Fruit fly (Drosophila melanogaster): ENCODE data around the gene CG1503.
A peak's percentile ranks its signal among the peaks of the same experiment; 100 is the strongest.

The CG1503 gene

DNA sequence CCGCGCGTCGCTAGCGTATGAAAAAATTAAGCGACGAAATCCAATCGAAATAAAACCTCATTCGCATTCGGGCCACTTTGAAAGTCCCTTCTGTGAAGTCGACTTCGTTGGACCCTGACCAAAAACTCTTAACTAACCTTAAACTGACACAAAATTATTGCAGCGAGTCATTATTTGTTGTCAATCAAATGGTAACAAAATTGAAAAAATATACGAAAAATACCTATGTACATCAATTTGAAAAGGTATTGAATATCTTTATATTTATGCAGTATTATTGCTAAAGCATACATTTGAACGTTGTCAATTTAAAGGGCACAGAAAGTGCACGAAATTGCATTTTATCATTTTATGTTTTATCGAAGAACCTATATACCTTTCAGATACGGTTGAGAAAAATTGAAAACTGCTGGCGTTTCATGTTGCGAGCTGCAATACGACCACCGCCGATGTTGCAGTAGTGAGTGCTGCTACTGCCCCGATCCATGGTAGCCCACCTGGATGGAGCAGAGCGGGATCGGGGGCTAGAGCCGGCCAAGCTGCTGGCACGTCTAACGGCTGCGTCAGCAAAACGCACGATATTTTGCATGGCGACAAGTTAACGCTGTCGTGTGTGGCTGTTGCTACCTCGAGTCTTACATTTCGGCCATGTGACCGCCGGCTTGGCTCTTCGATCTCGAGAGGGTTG is 32.4 kb downstream of the CG1503 start:
- no peak for TF ChIP-seq dm (GFP tag; optimal IDR thresholded peaks at IDR 0.05)
- TF ChIP-seq CG6654 (GFP tag; optimal IDR thresholded peaks at IDR 0.05): no peak
- TF ChIP-seq Dp (GFP tag; optimal IDR thresholded peaks at IDR 0.05): no peak
- peak; percentile 12; the same call in 1 of the 2 replicates for TF ChIP-seq Drgx (GFP tag; IDR thresholded peaks at IDR 0.05)
- no peak for TF ChIP-seq CG30020 (tag; optimal IDR thresholded peaks at IDR 0.05)
- no peak for TF ChIP-seq phol (tag; optimal IDR thresholded peaks at IDR 0.05)
- TF ChIP-seq CG6854 (GFP tag; optimal IDR thresholded peaks at IDR 0.05): no peak
- TF ChIP-seq tx (GFP tag; optimal IDR thresholded peaks at IDR 0.05): no peak
- TF ChIP-seq CG1603 (tag; optimal IDR thresholded peaks at IDR 0.05): no peak
- TF ChIP-seq aop (GFP tag; IDR thresholded peaks at IDR 0.05): no peak
- TF ChIP-seq repo (GFP tag; optimal IDR thresholded peaks at IDR 0.05): no peak
- peak in 1 of 2 experiments; percentile 2 for TF ChIP-seq bsh (GFP tag; optimal IDR thresholded peaks at IDR 0.05)
- no peak for TF ChIP-seq lola (GFP tag; optimal IDR thresholded peaks at IDR 0.05)

DNA sequence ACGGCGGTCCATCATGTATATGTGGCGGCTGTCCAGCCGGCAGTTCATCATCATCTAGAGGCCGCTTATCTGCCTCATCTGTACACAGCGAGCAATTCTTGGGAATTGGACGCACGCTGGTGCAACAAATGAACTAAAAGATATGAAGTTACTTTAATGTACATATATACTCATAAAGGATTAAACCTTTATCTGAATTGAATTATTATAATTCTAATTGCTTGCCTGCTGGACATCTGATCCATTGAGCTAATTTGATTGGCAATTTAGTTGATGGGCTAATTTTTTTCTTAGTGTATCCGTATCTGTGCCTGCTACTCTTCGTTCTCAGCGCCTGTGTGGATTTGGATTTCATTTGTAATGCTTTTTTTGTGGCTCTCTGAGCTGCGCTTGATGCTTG is 33.2 kb downstream of the CG1503 start:
- TF ChIP-seq sens (GFP tag) (peak; percentile 49), pum (GFP tag; optimal IDR thresholded peaks at IDR 0.05) (no peak), PHDP (tag; optimal IDR thresholded peaks at IDR 0.05) (peak; percentile 3), CG4424 (GFP tag; optimal IDR thresholded peaks at IDR 0.05) (no peak), lbe (GFP tag; optimal IDR thresholded peaks at IDR 0.05) (peak; percentile 72), chinmo (GFP tag; IDR thresholded peaks at IDR 0.05; ENCODE audit: partially characterized antibody) (no peak), CG14050 (GFP tag; IDR thresholded peaks at IDR 0.05) (no peak), nerfin-1 (tag; optimal IDR thresholded peaks at IDR 0.05) (no peak), ttk (GFP tag; IDR thresholded peaks at IDR 0.05) (no peak), CG11504 (tag; optimal IDR thresholded peaks at IDR 0.05) (peak; percentile 37), CG12942 (GFP tag; optimal IDR thresholded peaks at IDR 0.05) (no peak), lmd (GFP tag; IDR thresholded peaks at IDR 0.05) (0 out of 2 replicates have a peak, but pooled peaks have one; percentile 23), Blimp-1 (GFP tag; optimal IDR thresholded peaks at IDR 0.05) (peak; percentile 9), CG6854 (GFP tag; optimal IDR thresholded peaks at IDR 0.05) (no peak), CG8359 (GFP tag; optimal IDR thresholded peaks at IDR 0.05; ENCODE audit: borderline replicate concordance) (no peak), Gsc (GFP tag; IDR thresholded peaks at IDR 0.05) (no peak), D19A (tag; optimal IDR thresholded peaks at IDR 0.05) (peak; percentile 11), wor (GFP tag; IDR thresholded peaks at IDR 0.05) (no peak), CG7839 (tag; optimal IDR thresholded peaks at IDR 0.05) (peak; percentile 34), fd3F (GFP tag; optimal IDR thresholded peaks at IDR 0.05) (no peak), Dref (GFP tag; IDR thresholded peaks at IDR 0.05) (no peak), CG10979 (tag; optimal IDR thresholded peaks at IDR 0.05) (peak; percentile 24), Drgx (GFP tag; IDR thresholded peaks at IDR 0.05) (peak; percentile 88), Med (GFP tag) (peak; percentile 68), CG15601 (tag; optimal IDR thresholded peaks at IDR 0.05) (no peak), CG15696 (tag; optimal IDR thresholded peaks at IDR 0.05) (peak; percentile 16), zf30C (GFP tag; optimal IDR thresholded peaks at IDR 0.05) (peak; percentile 17), CG11560 (tag; IDR thresholded peaks at IDR 0.05) (no peak), row (GFP tag; IDR thresholded peaks at IDR 0.05) (peak; percentile 51), cato (GFP tag; optimal IDR thresholded peaks at IDR 0.05; ENCODE audit: borderline replicate concordance) (no peak), CG17385 (GFP tag; optimal IDR thresholded peaks at IDR 0.05) (no peak), bsh (GFP tag; optimal IDR thresholded peaks at IDR 0.05) (peak; percentile 3 to 86), fu2 (GFP tag; optimal IDR thresholded peaks at IDR 0.05) (no peak), Ravus (GFP tag; IDR thresholded peaks at IDR 0.05) (no peak), Sin3A (optimal IDR thresholded peaks at IDR 0.05) (no peak), CG18599 (GFP tag; optimal IDR thresholded peaks at IDR 0.05) (peak; percentile 39), knrl (GFP tag; IDR thresholded peaks at IDR 0.05; ENCODE audit: partially characterized antibody) (no peak), fd96Cb (tag; optimal IDR thresholded peaks at IDR 0.05) (peak; percentile 13)
